Worm (Caenorhabditis elegans): ENCODE results near the gene swip-10.

ce11 chrX:2138923-2139322 is 20.9 kb upstream of the swip-10 start:
- TF ChIP-seq ztf-29 (GFP tag; IDR thresholded peaks at IDR 0.05) (no peak), T22C8.4 (GFP tag; IDR thresholded peaks at IDR 0.05) (no peak), cog-1 (tag; optimal IDR thresholded peaks at IDR 0.05) (no peak), ztf-23 (GFP tag; IDR thresholded peaks at IDR 0.05) (no peak), flt-1 (GFP tag; IDR thresholded peaks at IDR 0.05) (no peak)
